Worm (Caenorhabditis elegans): ENCODE results near the gene F37C12.21.

The F37C12.21 gene

ce11 chrIII:7153747-7154238, 34.4 kb upstream of the F37C12.21 start, which contains the start of gene ogt-1 (continued):
- TF ChIP-seq somi-1 (GFP tag; optimal IDR thresholded peaks at IDR 0.05) (no peak), chd-7 (tag; optimal IDR thresholded peaks at IDR 0.05) (peak; percentile 25), B0336.3 (GFP tag; IDR thresholded peaks at IDR 0.05) (0 out of 2 replicates have a peak, but pooled peaks have one; percentile 38), lin-35 (GFP tag; optimal IDR thresholded peaks at IDR 0.05) (peak in 1 of 3 experiments; percentile 71), aptf-3 (GFP tag; IDR thresholded peaks at IDR 0.05) (no peak), K11D2.4 (GFP tag; IDR thresholded peaks at IDR 0.05) (peak; percentile 58; the same call in 1 of the 2 replicates), ZK185.1 (tag; optimal IDR thresholded peaks at IDR 0.05; ENCODE audit: poor library complexity, severe bottlenecking) (peak; percentile 32), Y79H2A.3 (GFP tag; conservative IDR thresholded peaks at IDR 0.05) (no peak), snpc-3.4 (tag; optimal IDR thresholded peaks at IDR 0.05) (peak; percentile 64), ekl-4 (GFP tag; IDR thresholded peaks at IDR 0.05) (peak; percentile 69), lin-54 (GFP tag; optimal IDR thresholded peaks at IDR 0.05) (peak; percentile 55), let-607 (tag; optimal IDR thresholded peaks at IDR 0.05) (peak in 1 of 2 experiments; percentile 2), snpc-4 (GFP tag; optimal IDR thresholded peaks at IDR 0.05) (no peak), snpc-4 (tag; optimal IDR thresholded peaks at IDR 0.05) (peak in 2 of 4 experiments; percentile 56 to 69), tbp1 (GFP tag; optimal IDR thresholded peaks at IDR 0.05) (peak; percentile 52), hlh-26 (GFP tag; conservative IDR thresholded peaks at IDR 0.05) (no peak), ztf-18 (tag; optimal IDR thresholded peaks at IDR 0.05) (no peak), ama-1 (optimal IDR thresholded peaks at IDR 0.05) (no peak), ama-1 (GFP tag; optimal IDR thresholded peaks at IDR 0.05) (no peak), repo-1 (tag; optimal IDR thresholded peaks at IDR 0.05) (peak; percentile 4), rpc-1 (optimal IDR thresholded peaks at IDR 0.05) (no peak), rpc-1 (tag; optimal IDR thresholded peaks at IDR 0.05) (no peak), hsf-1 (GFP tag; IDR thresholded peaks at IDR 0.05) (0 out of 2 replicates have a peak, but pooled peaks have one; percentile 6), ceh-79 (tag; optimal IDR thresholded peaks at IDR 0.05) (no peak), ztf-22 (GFP tag; optimal IDR thresholded peaks at IDR 0.05) (no peak), ceh-27 (GFP tag; optimal IDR thresholded peaks at IDR 0.05) (peak; percentile 76), K12H6.12 (tag; optimal IDR thresholded peaks at IDR 0.05) (peak; percentile 63), ztf-26 (tag; optimal IDR thresholded peaks at IDR 0.05) (peak; percentile 59), gei-17 (GFP tag; optimal IDR thresholded peaks at IDR 0.05) (peak; percentile 32), hlh-12 (tag; optimal IDR thresholded peaks at IDR 0.05) (no peak), dox-1 (GFP tag; IDR thresholded peaks at IDR 0.05) (peak; percentile 65), hmg-1.2 (GFP tag; IDR thresholded peaks at IDR 0.05) (peak; percentile 89), madf-6 (GFP tag; IDR thresholded peaks at IDR 0.05) (no peak), aptf-2 (GFP tag; conservative IDR thresholded peaks at IDR 0.05) (peak; percentile 59), nhr-179 (tag; optimal IDR thresholded peaks at IDR 0.05) (no peak), Y53G8AR.9 (GFP tag; conservative IDR thresholded peaks at IDR 0.05) (0 out of 2 replicates have a peak, but pooled peaks have one; percentile 48)

ce11 chrIII:7154526-7154925, 33.6 kb upstream of the F37C12.21 start:
- 0 out of 2 replicates have a peak, but pooled peaks have one; percentile 23 for TF ChIP-seq lin-26 (GFP tag; IDR thresholded peaks at IDR 0.05)
- peak; percentile 4; the same call in 1 of the 2 replicates for TF ChIP-seq hmg-1.2 (GFP tag; IDR thresholded peaks at IDR 0.05)
- TF ChIP-seq madf-6 (GFP tag; IDR thresholded peaks at IDR 0.05) = no peak
- TF ChIP-seq F55B11.4 (tag; optimal IDR thresholded peaks at IDR 0.05; ENCODE audit: borderline replicate concordance, insufficient read depth) = no peak

Data from whole organism, young adult.